Fruit fly (Drosophila melanogaster) whole organism: ENCODE results near the gene Sfp23F.

ENCODE experiments used
- CG8478 ChIP-seq: fragments of >200 bp; optimal IDR thresholded peaks from 2 replicates; lab custom pipeline; 2018; ENCODE audit warnings: inconsistent platforms
- Dll ChIP-seq: fragments of >200 bp; optimal IDR thresholded peaks from 2 replicates; lab custom pipeline; 2017
- EcR ChIP-seq, 2 experiments: fragments of >200 bp; optimal IDR thresholded peaks; 2 replicates each; lab custom pipeline; 2017; ENCODE audit warnings: missing biosample characterization in 2 of 2, missing genetic modification characterization in 2 of 2, missing genetic modification reagents in 2 of 2
- pan ChIP-seq: fragments of >200 bp; optimal IDR thresholded peaks from 2 replicates; lab custom pipeline; 2017
- psq ChIP-seq: fragments of >200 bp; optimal IDR thresholded peaks from 2 replicates; lab custom pipeline; 2017
- usp ChIP-seq: fragments of >200 bp; optimal IDR thresholded peaks from 2 replicates; lab custom pipeline; 2017; ENCODE audit warnings: missing biosample characterization, missing genetic modification characterization, mixed read lengths

DNA sequence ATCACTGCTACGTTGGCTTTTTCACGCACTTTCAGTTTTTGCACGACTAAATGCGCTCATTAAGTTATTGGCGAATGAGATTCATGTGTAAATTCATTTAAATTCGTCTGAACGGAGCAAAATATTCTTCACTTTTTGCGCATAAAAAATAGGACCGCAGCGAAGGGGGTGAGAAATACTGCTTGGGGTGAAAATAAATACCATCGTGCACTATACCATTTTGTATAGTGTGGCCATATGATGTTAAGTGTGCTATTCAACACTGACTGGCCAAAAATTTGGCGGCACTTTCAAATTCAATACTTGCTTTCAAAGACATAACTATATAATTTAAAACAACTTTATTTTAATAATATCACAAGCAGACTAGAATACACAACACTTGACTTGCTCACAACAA, 14.3 kb downstream of the Sfp23F start, which contains the start of gene GramD1B:
- TF ChIP-seq psq (lab: Kevin White, UChicago) (no peak), Dll (lab: Kevin White, UChicago) (no peak), pan (no peak), CG8478 (lab: Kevin White, UChicago) (no peak), usp (GFP tag; lab: Kevin White, UChicago) (no peak), EcR (GFP tag; optimal IDR thresholded peaks at IDR 0.05; lab: Kevin White, UChicago) (no peak)
